Worm (Caenorhabditis elegans): Measurements from ENCODE around the gene W06D12.6.

ce11 chrV:17699097-17699496 is 6.8 kb upstream of the W06D12.6 start, which contains the start of gene Y26G10.4:
- TF ChIP-seq lin-39 (tag; optimal IDR thresholded peaks at IDR 0.05) (no peak), nhr-237 (tag; optimal IDR thresholded peaks at IDR 0.05) (no peak), zag-1 (tag; optimal IDR thresholded peaks at IDR 0.05) (no peak)

Data from whole organism, L4 larva.